Fruit fly (Drosophila melanogaster): ENCODE measurements around the gene CG10026.

Gene CG10026

DNA sequence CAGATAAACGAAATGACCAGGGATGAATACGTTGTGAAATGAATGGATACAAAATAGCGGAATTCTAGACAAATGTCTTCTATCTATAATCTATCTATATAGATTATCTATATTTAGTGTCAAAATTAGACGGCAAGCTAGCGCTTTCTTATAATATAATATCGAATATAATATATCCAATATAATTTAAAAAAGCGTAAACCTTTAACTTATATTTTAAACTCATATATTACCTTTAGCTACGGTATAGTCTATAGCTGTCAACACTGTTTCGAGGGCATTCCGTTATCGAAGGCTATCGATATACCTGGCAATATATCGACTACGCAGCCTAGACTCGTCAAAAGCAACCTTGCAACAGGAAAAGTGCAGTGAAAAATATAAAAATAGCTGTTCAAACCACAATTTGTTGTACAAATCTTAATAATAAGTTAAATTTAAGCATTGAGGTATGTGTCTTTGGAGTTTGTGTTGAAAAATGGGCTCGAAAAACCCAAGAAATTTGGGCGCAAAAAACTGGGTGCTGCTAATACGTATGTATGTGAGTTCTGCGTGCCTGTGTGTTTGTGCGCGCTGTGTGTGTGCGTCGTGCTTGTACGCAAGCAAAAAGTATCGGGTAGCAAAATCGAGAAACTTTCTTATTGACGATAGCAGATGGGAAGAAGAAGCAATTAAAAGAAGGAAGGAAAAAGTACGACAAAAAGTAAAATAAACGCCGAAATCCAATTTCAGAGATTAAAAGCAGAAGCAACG lies 39.1 kb downstream of the CG10026 start, which contains the start of the genes swm and Ctu2 (continued):
- TF ChIP-seq Jarid2 (GFP tag; optimal IDR thresholded peaks at IDR 0.05), result no peak
- peak; percentile 63 for TF ChIP-seq bcd (GFP tag; optimal IDR thresholded peaks at IDR 0.05)
- TF ChIP-seq Chrac-16 (GFP tag; optimal IDR thresholded peaks at IDR 0.05), result peak; percentile 54
- TF ChIP-seq tup (GFP tag; optimal IDR thresholded peaks at IDR 0.05), result no peak
- no peak for TF ChIP-seq crc (GFP tag; optimal IDR thresholded peaks at IDR 0.05)
- TF ChIP-seq insv (GFP tag; optimal IDR thresholded peaks at IDR 0.05), result peak in 1 of 2 experiments; percentile 51
- no peak for TF ChIP-seq hth (optimal IDR thresholded peaks at IDR 0.05)
- TF ChIP-seq Blimp-1 (GFP tag; optimal IDR thresholded peaks at IDR 0.05), result no peak
- TF ChIP-seq Fer3 (tag; optimal IDR thresholded peaks at IDR 0.05), result peak; percentile 82
- TF ChIP-seq CG3065 (GFP tag; optimal IDR thresholded peaks at IDR 0.05), result no peak
- TF ChIP-seq CG15479 (GFP tag; optimal IDR thresholded peaks at IDR 0.05), result peak; percentile 30
- TF ChIP-seq CG15514 (GFP tag; optimal IDR thresholded peaks at IDR 0.05), result peak; percentile 44
- TF ChIP-seq btn (GFP tag; optimal IDR thresholded peaks at IDR 0.05), result no peak
- no peak for TF ChIP-seq chn (GFP tag; optimal IDR thresholded peaks at IDR 0.05)
- TF ChIP-seq CG14441 (GFP tag; IDR thresholded peaks at IDR 0.05), result no peak
- no peak for TF ChIP-seq CG15011 (GFP tag; optimal IDR thresholded peaks at IDR 0.05)
- 0 out of 3 replicates have a peak, but pooled peaks have one; percentile 10 for TF ChIP-seq ci (GFP tag; IDR thresholded peaks at IDR 0.05)
- TF ChIP-seq Dek (tag; optimal IDR thresholded peaks at IDR 0.05), result peak; percentile 68
- TF ChIP-seq ssp (GFP tag; IDR thresholded peaks at IDR 0.05), result 0 out of 2 replicates have a peak, but pooled peaks have one; percentile 12
- TF ChIP-seq CG8089 (GFP tag; optimal IDR thresholded peaks at IDR 0.05), result no peak
- no peak for TF ChIP-seq nom (GFP tag; optimal IDR thresholded peaks at IDR 0.05)
- peak; percentile 67 for TF ChIP-seq CG10979 (tag; optimal IDR thresholded peaks at IDR 0.05)
- TF ChIP-seq CG6175 (GFP tag; IDR thresholded peaks at IDR 0.05), result no peak
- no peak for TF ChIP-seq luna (GFP tag; optimal IDR thresholded peaks at IDR 0.05)
- TF ChIP-seq lab (GFP tag; optimal IDR thresholded peaks at IDR 0.05), result no peak
- no peak for TF ChIP-seq Gsc (GFP tag; IDR thresholded peaks at IDR 0.05)
- TF ChIP-seq cato (GFP tag; optimal IDR thresholded peaks at IDR 0.05; ENCODE audit: borderline replicate concordance), result no peak
- TF ChIP-seq CG4404 (GFP tag; IDR thresholded peaks at IDR 0.05), result peak; percentile 56
- TF ChIP-seq Sry-δ (GFP tag; optimal IDR thresholded peaks at IDR 0.05), result peak; percentile 64
- no peak for TF ChIP-seq chif (GFP tag; optimal IDR thresholded peaks at IDR 0.05)
- TF ChIP-seq fd64A (GFP tag; optimal IDR thresholded peaks at IDR 0.05), result no peak
- peak; percentile 6 for TF ChIP-seq Dp (GFP tag; optimal IDR thresholded peaks at IDR 0.05)
- no peak for TF ChIP-seq cad (GFP tag; optimal IDR thresholded peaks at IDR 0.05)
- TF ChIP-seq GATAe (GFP tag; conservative IDR thresholded peaks at IDR 0.05), result 0 out of 2 replicates have a peak, but pooled peaks have one; percentile 24
- TF ChIP-seq Rx (GFP tag; IDR thresholded peaks at IDR 0.05), result peak; percentile 18; the same call in 1 of the 2 replicates
- TF ChIP-seq CG14050 (GFP tag; IDR thresholded peaks at IDR 0.05), result 0 out of 3 replicates have a peak, but pooled peaks have one; percentile 24
- peak; percentile 53; the same call in 1 of the 2 replicates for TF ChIP-seq HLH3B (GFP tag; IDR thresholded peaks at IDR 0.05)
- TF ChIP-seq HmgZ (tag; optimal IDR thresholded peaks at IDR 0.05), result peak; percentile 22
- no peak for TF ChIP-seq CG31388 (GFP tag; optimal IDR thresholded peaks at IDR 0.05)
- no peak for TF ChIP-seq slp2 (GFP tag; optimal IDR thresholded peaks at IDR 0.05)
- TF ChIP-seq caup (GFP tag; optimal IDR thresholded peaks at IDR 0.05; ENCODE audit: severe bottlenecking), result no peak
- TF ChIP-seq CG17361 (GFP tag; IDR thresholded peaks at IDR 0.05), result peak; percentile 87
- TF ChIP-seq grn (GFP tag; optimal IDR thresholded peaks at IDR 0.05), result no peak
- TF ChIP-seq ab (GFP tag; optimal IDR thresholded peaks at IDR 0.05), result no peak
- no peak for TF ChIP-seq Atf3 (GFP tag; optimal IDR thresholded peaks at IDR 0.05)
- TF ChIP-seq B-H1 (GFP tag; IDR thresholded peaks at IDR 0.05), result peak; percentile 22; the same call in 2 of the 3 replicates
- TF ChIP-seq Atf-2 (GFP tag; optimal IDR thresholded peaks at IDR 0.05), result no peak
- TF ChIP-seq usp (GFP tag; optimal IDR thresholded peaks at IDR 0.05), result no peak
- peak; percentile 31; the same call in 1 of the 2 replicates for TF ChIP-seq esg (GFP tag; conservative IDR thresholded peaks at IDR 0.05)
